Worm (Caenorhabditis elegans) whole organism, L3 larva: ENCODE results near the gene ger-1.

Experiments
- ZK546.5 ChIP-seq: sonication (generic microtip); optimal IDR thresholded peaks from 2 replicates; lab custom pipeline; 2017; ENCODE audit warnings: missing biosample characterization, missing genetic modification characterization
- eor-1 ChIP-seq, 2 experiments: fragments of 150-350 bp; optimal IDR thresholded peaks; 2 replicates each; lab custom pipeline; 2014 to 2018; ENCODE audit warnings: missing biosample characterization in 2 of 2, missing genetic modification characterization in 2 of 2
- fos-1 ChIP-seq: fragments of 150-350 bp; optimal IDR thresholded peaks from 2 replicates; lab custom pipeline; 2014; ENCODE audit warnings: missing biosample characterization, missing genetic modification characterization
- hmg-11 ChIP-seq: sonication (generic microtip); optimal IDR thresholded peaks from 2 replicates; lab custom pipeline; 2016; ENCODE audit warnings: missing genetic modification characterization, missing compliant biosample characterization
- mml-1 ChIP-seq: fragments of 150-350 bp; sonication (generic microtip); optimal IDR thresholded peaks from 3 replicates; lab custom pipeline; 2014; ENCODE audit warnings: missing biosample characterization, missing genetic modification characterization
- nhr-11 ChIP-seq: fragments of 150-350 bp; optimal IDR thresholded peaks from 2 replicates; lab custom pipeline; 2014; ENCODE audit warnings: missing biosample characterization, missing genetic modification characterization
- nhr-237 ChIP-seq: fragments of 150-350 bp; optimal IDR thresholded peaks from 2 replicates; lab custom pipeline; 2014; ENCODE audit warnings: missing biosample characterization, missing genetic modification characterization
- nhr-25 ChIP-seq: sonication (generic microtip); optimal IDR thresholded peaks from 2 replicates; lab custom pipeline; 2017; ENCODE audit warnings: missing biosample characterization, missing genetic modification characterization
- pha-4 ChIP-seq: fragments of 150-350 bp; optimal IDR thresholded peaks from 2 replicates; lab custom pipeline; 2014; ENCODE audit warnings: missing biosample characterization, missing genetic modification reagents, missing genetic modification characterization
- unc-62 ChIP-seq: fragments of 150-350 bp; sonication (generic microtip); optimal IDR thresholded peaks from 4 replicates; lab custom pipeline; 2014; ENCODE audit warnings: missing biosample characterization, missing genetic modification reagents, missing genetic modification characterization

DNA sequence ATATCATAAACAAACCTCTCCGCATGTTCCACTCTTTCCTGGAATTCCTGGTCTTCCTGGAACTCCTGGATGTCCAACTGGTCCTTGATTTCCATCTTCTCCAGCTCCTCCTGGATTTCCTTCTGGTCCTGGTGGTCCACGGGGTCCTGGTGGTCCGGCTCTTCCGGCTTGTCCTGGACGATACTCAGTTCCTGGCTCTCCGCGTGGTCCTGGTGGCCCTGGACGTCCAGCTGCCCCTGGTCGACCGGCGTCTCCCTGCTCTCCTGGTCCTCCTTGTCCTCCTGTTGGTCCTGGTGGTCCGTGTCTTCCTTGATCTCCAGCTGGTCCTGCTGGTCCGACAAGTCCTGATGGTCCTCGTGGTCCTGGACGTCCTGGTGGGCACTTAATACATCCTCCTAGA lies 47.6 kb downstream of the ger-1 start:
- TF ChIP-seq eor-1 (tag; optimal IDR thresholded peaks at IDR 0.05; lab: Kevin White, UChicago) (no peak), nhr-25 (no peak), hmg-11 (tag; lab: Kevin White, UChicago) (no peak), unc-62 (GFP tag; lab: Kevin White, UChicago) (no peak), nhr-237 (tag; lab: Kevin White, UChicago) (no peak), nhr-11 (tag; lab: Kevin White, UChicago) (no peak), pha-4 (no peak), mml-1 (tag; lab: Kevin White, UChicago) (no peak), ZK546.5 (tag; lab: Kevin White, UChicago) (no peak), fos-1 (tag; lab: Kevin White, UChicago) (no peak)
